Worm (Caenorhabditis elegans): ENCODE measurements around the gene unc-104.

unc-104 gene

ce11 chrII:6968191-6968675, 26.6 kb upstream of the unc-104 start (continued):
- TF ChIP-seq ztf-6 (GFP tag; IDR thresholded peaks at IDR 0.05): 0 out of 2 replicates have a peak, but pooled peaks have one; percentile 73
- no peak for TF ChIP-seq lag-1 (GFP tag; IDR thresholded peaks at IDR 0.05)
- TF ChIP-seq D2030.7 (GFP tag; IDR thresholded peaks at IDR 0.05): peak; percentile 97
- peak; percentile 35 for TF ChIP-seq ZK185.1 (tag; optimal IDR thresholded peaks at IDR 0.05; ENCODE audit: poor library complexity, severe bottlenecking)
- no peak for TF ChIP-seq nhr-80 (tag; optimal IDR thresholded peaks at IDR 0.05)
- peak; percentile 70 for TF ChIP-seq ztf-18 (tag; optimal IDR thresholded peaks at IDR 0.05)
- peak in 1 of 3 experiments; percentile 44 for TF ChIP-seq lin-35 (GFP tag; optimal IDR thresholded peaks at IDR 0.05)
- TF ChIP-seq cebp-2 (GFP tag; IDR thresholded peaks at IDR 0.05): peak; percentile 61; the same call in 1 of the 2 replicates
- peak; percentile 59 for TF ChIP-seq tlf-1 (GFP tag; optimal IDR thresholded peaks at IDR 0.05)
- peak; percentile 21 for TF ChIP-seq zim-3 (tag; optimal IDR thresholded peaks at IDR 0.05)
- no peak for TF ChIP-seq rpc-1 (optimal IDR thresholded peaks at IDR 0.05)
- peak; percentile 4 for TF ChIP-seq rpc-1 (tag; optimal IDR thresholded peaks at IDR 0.05)
- TF ChIP-seq ceh-40 (GFP tag; IDR thresholded peaks at IDR 0.05): no peak
- TF ChIP-seq ceh-100 (GFP tag; IDR thresholded peaks at IDR 0.05): peak; percentile 77
- peak; percentile 90 for TF ChIP-seq egl-44 (GFP tag; IDR thresholded peaks at IDR 0.05)
- peak; percentile 83 for TF ChIP-seq attf-3 (GFP tag; conservative IDR thresholded peaks at IDR 0.05)
- no peak for TF ChIP-seq ets-4 (GFP tag; optimal IDR thresholded peaks at IDR 0.05)
- 0 out of 2 replicates have a peak, but pooled peaks have one; percentile 53 for TF ChIP-seq egl-18 (GFP tag; IDR thresholded peaks at IDR 0.05)
- peak; percentile 92 for TF ChIP-seq attf-6 (GFP tag; IDR thresholded peaks at IDR 0.05)
- TF ChIP-seq him-1 (tag; optimal IDR thresholded peaks at IDR 0.05): peak; percentile 47
- TF ChIP-seq lin-40 (tag; optimal IDR thresholded peaks at IDR 0.05): peak; percentile 57
- TF ChIP-seq unc-62 (GFP tag; optimal IDR thresholded peaks at IDR 0.05): no peak
- peak; percentile 10 for TF ChIP-seq akir-1 (GFP tag; optimal IDR thresholded peaks at IDR 0.05)
- peak; percentile 31 for TF ChIP-seq efl-1 (GFP tag; optimal IDR thresholded peaks at IDR 0.05)
- TF ChIP-seq ztf-3 (GFP tag; optimal IDR thresholded peaks at IDR 0.05): peak; percentile 9
- TF ChIP-seq K12H6.12 (tag; optimal IDR thresholded peaks at IDR 0.05): peak; percentile 39
- TF ChIP-seq T26A5.8 (tag; optimal IDR thresholded peaks at IDR 0.05): peak; percentile 49
- peak; percentile 78; the same call in 1 of the 2 replicates for TF ChIP-seq let-526 (GFP tag; IDR thresholded peaks at IDR 0.05)
- TF ChIP-seq lsl-1 (GFP tag; optimal IDR thresholded peaks at IDR 0.05): peak; percentile 84
- peak; percentile 93 for TF ChIP-seq snpc-3.4 (tag; optimal IDR thresholded peaks at IDR 0.05)
- peak; percentile 81 for TF ChIP-seq mcd-1 (GFP tag; IDR thresholded peaks at IDR 0.05)
- TF ChIP-seq tbx-9 (tag; optimal IDR thresholded peaks at IDR 0.05; ENCODE audit: borderline replicate concordance): no peak
- peak; percentile 55 for TF ChIP-seq xnd-1 (tag; optimal IDR thresholded peaks at IDR 0.05)
- no peak for TF ChIP-seq sdz-38 (tag; optimal IDR thresholded peaks at IDR 0.05)
- TF ChIP-seq C06A6.2 (GFP tag; conservative IDR thresholded peaks at IDR 0.05): peak; percentile 67
- no peak for TF ChIP-seq nhr-179 (tag; optimal IDR thresholded peaks at IDR 0.05)
- peak; percentile 74; the same call in 1 of the 2 replicates for TF ChIP-seq lin-26 (GFP tag; IDR thresholded peaks at IDR 0.05)
- 0 out of 2 replicates have a peak, but pooled peaks have one; percentile 84 for TF ChIP-seq Y56A3A.18 (GFP tag; IDR thresholded peaks at IDR 0.05)
- TF ChIP-seq attf-5 (GFP tag; optimal IDR thresholded peaks at IDR 0.05): peak; percentile 63
- TF ChIP-seq F33H1.4 (GFP tag; IDR thresholded peaks at IDR 0.05): peak; percentile 72
- TF ChIP-seq zfh-2 (GFP tag; conservative IDR thresholded peaks at IDR 0.05): no peak; the same call in 1 of the 2 replicates
- TF ChIP-seq hrde-1 (tag; optimal IDR thresholded peaks at IDR 0.05; ENCODE audit: borderline replicate concordance): peak; percentile 72
- 0 out of 2 replicates have a peak, but pooled peaks have one; percentile 76 for TF ChIP-seq sea-2 (GFP tag; IDR thresholded peaks at IDR 0.05)
- TF ChIP-seq madf-8 (GFP tag; conservative IDR thresholded peaks at IDR 0.05): peak; percentile 67
- no peak for TF ChIP-seq lsy-27 (tag; optimal IDR thresholded peaks at IDR 0.05; ENCODE audit: borderline replicate concordance, insufficient read depth)
- TF ChIP-seq chd-7 (tag; optimal IDR thresholded peaks at IDR 0.05): peak; percentile 68
- TF ChIP-seq B0261.1 (tag; optimal IDR thresholded peaks at IDR 0.05): peak; percentile 40
- TF ChIP-seq ceh-58 (GFP tag; IDR thresholded peaks at IDR 0.05): no peak
